Worm (Caenorhabditis elegans) whole organism, L2 larva: Measurements from ENCODE around the gene str-164.

Source experiments
- elt-3 ChIP-seq: sonication (generic microtip); optimal IDR thresholded peaks from 2 replicates; lab custom pipeline; 2017; ENCODE audit warnings: missing biosample characterization, missing genetic modification characterization
- nhr-25 ChIP-seq: fragments of 150-350 bp; sonication (generic microtip); optimal IDR thresholded peaks from 3 replicates; lab custom pipeline; 2014; ENCODE audit warnings: missing biosample characterization, missing genetic modification characterization
- nhr-77 ChIP-seq: fragments of 150-350 bp; optimal IDR thresholded peaks from 2 replicates; lab custom pipeline; 2014; ENCODE audit warnings: missing biosample characterization, missing genetic modification characterization
- unc-39 ChIP-seq: fragments of 150-350 bp; optimal IDR thresholded peaks from 2 replicates; lab custom pipeline; 2014; ENCODE audit warnings: missing biosample characterization, missing genetic modification characterization
- unc-55 ChIP-seq: fragments of 150-350 bp; sonication (generic microtip); optimal IDR thresholded peaks from 3 replicates; lab custom pipeline; 2014; ENCODE audit warnings: missing biosample characterization, missing genetic modification reagents, missing genetic modification characterization

- no peak for TF ChIP-seq unc-55 (GFP tag; lab: Kevin White, UChicago)
- no peak for TF ChIP-seq unc-39 (tag; lab: Kevin White, UChicago)
- TF ChIP-seq elt-3 (tag; lab: Kevin White, UChicago): no peak
- no peak for TF ChIP-seq nhr-77 (tag; lab: Kevin White, UChicago)
- TF ChIP-seq nhr-25 (tag; lab: Kevin White, UChicago): no peak
Measured at ce11 chrIV:4969419-4969818, 8.9 kb downstream of the str-164 start, which contains the start of gene Y9C9A.13.
